Fruit fly (Drosophila melanogaster): Measurements from ENCODE around the gene Gr93c.

Gene Gr93c

dm6 chr3R:21828040-21828526, 17.0 kb downstream of the Gr93c start (continued):
- TF ChIP-seq Pdp1 (GFP tag; optimal IDR thresholded peaks at IDR 0.05) = peak; percentile 40 to 67
- peak; percentile 12 for TF ChIP-seq CG6654 (GFP tag; optimal IDR thresholded peaks at IDR 0.05)
- TF ChIP-seq CG12299 (tag; optimal IDR thresholded peaks at IDR 0.05) = no peak
- TF ChIP-seq ash1 (GFP tag; optimal IDR thresholded peaks at IDR 0.05) = no peak
- TF ChIP-seq CG12236 (GFP tag; optimal IDR thresholded peaks at IDR 0.05) = peak; percentile 71
- TF ChIP-seq exex (tag; optimal IDR thresholded peaks at IDR 0.05) = no peak
- TF ChIP-seq CoRest (tag; optimal IDR thresholded peaks at IDR 0.05) = peak; percentile 81
- TF ChIP-seq CG9215 (GFP tag; IDR thresholded peaks at IDR 0.05) = no peak
- TF ChIP-seq Asciz (GFP tag; optimal IDR thresholded peaks at IDR 0.05) = peak; percentile 60
- peak; percentile 81 for TF ChIP-seq CG8944 (GFP tag; optimal IDR thresholded peaks at IDR 0.05)
- TF ChIP-seq CG6683 (GFP tag; optimal IDR thresholded peaks at IDR 0.05) = no peak
- peak; percentile 55; the same call in 1 of the 2 replicates for TF ChIP-seq nerfin-2 (GFP tag; IDR thresholded peaks at IDR 0.05; ENCODE audit: partially characterized antibody)
- peak; percentile 67 for TF ChIP-seq CG2678 (tag; optimal IDR thresholded peaks at IDR 0.05)
- peak; percentile 42; the same call in 1 of the 2 replicates for TF ChIP-seq CG7372 (GFP tag; IDR thresholded peaks at IDR 0.05)
- TF ChIP-seq CG1233 (GFP tag; optimal IDR thresholded peaks at IDR 0.05) = peak; percentile 35
- TF ChIP-seq CG10147 (GFP tag; optimal IDR thresholded peaks at IDR 0.05) = no peak
- peak; percentile 32; the same call in 1 of the 2 replicates for TF ChIP-seq slbo (GFP tag; IDR thresholded peaks at IDR 0.05)
- peak; percentile 81 for TF ChIP-seq az2 (GFP tag; optimal IDR thresholded peaks at IDR 0.05)
- no peak for TF ChIP-seq hbn (GFP tag; IDR thresholded peaks at IDR 0.05; ENCODE audit: partially characterized antibody)
- TF ChIP-seq CG2129 (GFP tag; IDR thresholded peaks at IDR 0.05; ENCODE audit: partially characterized antibody) = no peak
- TF ChIP-seq CG1792 (GFP tag; optimal IDR thresholded peaks at IDR 0.05) = peak; percentile 46
- no peak for TF ChIP-seq Neu2 (GFP tag; optimal IDR thresholded peaks at IDR 0.05; ENCODE audit: borderline replicate concordance)
- peak; percentile 10 for TF ChIP-seq ind (GFP tag; optimal IDR thresholded peaks at IDR 0.05)
- TF ChIP-seq her (GFP tag; optimal IDR thresholded peaks at IDR 0.05) = no peak
- 0 out of 2 replicates have a peak, but pooled peaks have one; percentile 9 for TF ChIP-seq wdn (GFP tag; IDR thresholded peaks at IDR 0.05)
- TF ChIP-seq tio (GFP tag; optimal IDR thresholded peaks at IDR 0.05) = peak; percentile 62
- TF ChIP-seq sqz (GFP tag; optimal IDR thresholded peaks at IDR 0.05) = peak; percentile 50
- TF ChIP-seq CG8290 (GFP tag; optimal IDR thresholded peaks at IDR 0.05) = peak; percentile 8
- peak in 1 of 2 experiments; percentile 54 for TF ChIP-seq CG8290 (tag; optimal IDR thresholded peaks at IDR 0.05)
- TF ChIP-seq CG18011 (GFP tag; optimal IDR thresholded peaks at IDR 0.05) = no peak
- no peak for TF ChIP-seq CG43689 (GFP tag; IDR thresholded peaks at IDR 0.05)
- TF ChIP-seq ab (GFP tag; optimal IDR thresholded peaks at IDR 0.05) = peak; percentile 53
- TF ChIP-seq NC2α (GFP tag; optimal IDR thresholded peaks at IDR 0.05) = peak; percentile 77
- TF ChIP-seq croc (GFP tag; conservative IDR thresholded peaks at IDR 0.05) = peak; percentile 92
- TF ChIP-seq toy (GFP tag; IDR thresholded peaks at IDR 0.05) = no peak
- no peak for TF ChIP-seq CG10321 (GFP tag; IDR thresholded peaks at IDR 0.05)
- TF ChIP-seq zfh1 (GFP tag; IDR thresholded peaks at IDR 0.05) = peak; percentile 90
- no peak for TF ChIP-seq CG18599 (GFP tag; optimal IDR thresholded peaks at IDR 0.05)
- TF ChIP-seq CG8359 (GFP tag; optimal IDR thresholded peaks at IDR 0.05; ENCODE audit: borderline replicate concordance) = peak; percentile 41
- TF ChIP-seq CG10267 (tag; optimal IDR thresholded peaks at IDR 0.05) = peak; percentile 73
- peak; percentile 88 for TF ChIP-seq gem (tag; optimal IDR thresholded peaks at IDR 0.05)
- TF ChIP-seq rib (GFP tag; IDR thresholded peaks at IDR 0.05) = no peak
- peak; percentile 87 for TF ChIP-seq kni (GFP tag; optimal IDR thresholded peaks at IDR 0.05)
- TF ChIP-seq CG32532 (GFP tag; IDR thresholded peaks at IDR 0.05) = no peak

Measured in whole organism, embryonic.